Fruit fly (Drosophila melanogaster) S2 (cell line): ENCODE measurements around the gene Gsc.

Source experiments
- CG8478 ChIP-seq: fragments of >200 bp; optimal IDR thresholded peaks from 2 replicates; lab custom pipeline; 2018
- CTCF ChIP-seq, 2 experiments: fragments of >200 bp; optimal IDR thresholded peaks; 2 replicates each; lab custom pipeline; 2018

DNA sequence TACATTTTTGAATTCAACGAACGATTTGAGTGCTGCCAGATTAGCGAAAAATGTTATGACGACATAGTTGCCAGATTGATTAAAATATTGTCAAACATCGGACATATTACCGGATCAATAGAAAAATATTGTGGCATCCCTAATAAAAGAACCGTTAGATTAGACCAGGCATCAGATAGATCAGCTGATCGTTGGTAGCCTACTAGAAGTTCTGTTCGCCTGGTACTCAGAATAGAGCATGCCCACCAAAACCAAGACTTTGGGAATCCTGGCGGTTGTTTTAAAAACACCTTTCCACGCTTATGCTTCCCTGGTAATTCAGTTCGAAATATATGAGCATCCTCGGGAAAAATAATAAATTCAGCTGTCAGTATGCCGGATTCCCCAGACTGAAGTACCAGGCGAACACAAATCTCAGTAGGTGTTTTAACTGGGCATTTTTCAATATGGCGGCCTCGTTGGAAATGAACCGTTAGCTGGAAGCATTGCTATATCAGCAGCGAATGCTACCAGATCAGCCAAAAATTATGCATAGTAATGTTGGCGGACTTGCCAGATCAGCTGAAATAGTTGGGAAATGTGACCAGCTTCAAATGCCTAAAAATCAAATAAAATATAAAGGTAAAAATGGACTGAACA, 53.8 kb downstream of the Gsc start:
- TF ChIP-seq CTCF (optimal IDR thresholded peaks at IDR 0.05; lab: Kevin White, UChicago) (peak; percentile 54 to 61), CG8478 (lab: Kevin White, UChicago) (no peak)
